Worm (Caenorhabditis elegans): ENCODE measurements around the gene str-38.

- no peak for TF ChIP-seq dao-5 (tag; optimal IDR thresholded peaks at IDR 0.05)
- TF ChIP-seq W03F9.2 (tag; optimal IDR thresholded peaks at IDR 0.05): no peak
These were observed 27.4 kb downstream of the str-38 start, which contains the start of gene twk-34 for ce11 chrV:15704745-15705144.
